Worm (Caenorhabditis elegans) whole organism, midembryonic: ENCODE measurements around the gene Y62H9A.2.

Source experiments
- T22C8.4 ChIP-seq: fragments of 200-800 bp; sonication (Bioruptor generic); IDR thresholded peaks from 2 replicates; pipeline ENCODE4 v1.3.6; 2022; ENCODE audit warnings: missing genetic modification characterization, missing compliant biosample characterization
- cog-1 ChIP-seq: sonication (generic microtip); optimal IDR thresholded peaks from 2 replicates; lab custom pipeline; 2016; ENCODE audit warnings: missing genetic modification characterization, missing compliant biosample characterization
- flt-1 ChIP-seq: fragments of 200-800 bp; sonication (Bioruptor generic); IDR thresholded peaks from 2 replicates; pipeline ENCODE4 v1.3.6; 2022; ENCODE audit warnings: missing genetic modification characterization, missing compliant biosample characterization
- klf-2 ChIP-seq: fragments of 200-800 bp; sonication (Bioruptor generic); conservative IDR thresholded peaks from 2 replicates; pipeline ENCODE4 v1.3.6; 2022; ENCODE audit warnings: missing genetic modification reagents, missing genetic modification characterization, missing compliant biosample characterization
- ztf-23 ChIP-seq: fragments of 200-800 bp; sonication (Bioruptor generic); IDR thresholded peaks from 2 replicates; pipeline ENCODE4 v1.3.6; 2022; ENCODE audit warnings: missing genetic modification reagents, missing genetic modification characterization, missing compliant biosample characterization

DNA sequence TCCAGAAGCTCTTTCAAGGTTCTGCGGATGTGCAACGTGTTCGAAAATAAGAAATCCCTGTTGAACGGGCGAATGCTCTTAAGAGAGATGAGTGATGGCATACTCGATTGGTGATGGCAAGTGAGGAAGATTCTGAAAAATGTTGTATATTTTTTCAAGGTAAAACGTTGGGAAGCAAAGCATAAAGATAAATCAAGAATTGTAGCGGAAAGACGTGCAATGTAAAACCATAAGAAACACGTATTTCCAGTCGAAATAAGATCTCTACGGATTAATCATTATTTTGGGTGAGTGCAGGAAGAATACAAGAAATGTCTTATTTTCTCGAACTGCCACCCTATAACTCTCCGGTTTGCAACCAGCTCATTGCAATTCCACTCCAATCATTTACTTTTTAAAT lies 8.7 kb downstream of the Y62H9A.2 start, which contains the start of gene dot-1.2:
- TF ChIP-seq T22C8.4 (GFP tag; lab: Robert Waterston, UW) (no peak), cog-1 (no peak), ztf-23 (GFP tag; lab: Robert Waterston, UW) (no peak), flt-1 (no peak), klf-2 (GFP tag; lab: Robert Waterston, UW) (no peak)
